Worm (Caenorhabditis elegans): ENCODE measurements around the gene tra-1.

tra-1 gene

DNA sequence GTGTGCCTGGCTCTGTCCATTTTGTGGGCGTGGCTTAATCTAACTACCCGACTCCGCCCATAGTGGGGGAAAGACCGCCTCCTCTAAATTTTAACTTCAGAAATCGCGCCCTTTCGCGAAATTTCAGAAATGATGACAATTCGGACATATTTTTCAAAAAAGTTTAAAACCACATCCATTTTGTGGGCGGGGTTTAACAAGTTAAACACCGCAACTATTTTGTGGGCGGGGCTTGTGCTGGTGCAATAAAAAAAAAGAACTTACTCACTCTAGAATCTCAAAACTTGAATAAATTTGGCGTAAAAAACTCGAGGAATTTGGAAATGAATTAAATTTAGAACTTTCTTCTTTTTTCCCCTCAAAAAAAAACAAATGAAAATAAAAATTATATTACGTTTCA lies 24.5 kb downstream of the tra-1 start:
- TF ChIP-seq xnd-1 (tag; optimal IDR thresholded peaks at IDR 0.05): peak; percentile 19
- TF ChIP-seq him-1 (tag; optimal IDR thresholded peaks at IDR 0.05): peak; percentile 94
- no peak for TF ChIP-seq sea-2 (GFP tag; IDR thresholded peaks at IDR 0.05)
- 0 out of 2 replicates have a peak, but pooled peaks have one; percentile 34 for TF ChIP-seq madf-6 (GFP tag; IDR thresholded peaks at IDR 0.05)

DNA sequence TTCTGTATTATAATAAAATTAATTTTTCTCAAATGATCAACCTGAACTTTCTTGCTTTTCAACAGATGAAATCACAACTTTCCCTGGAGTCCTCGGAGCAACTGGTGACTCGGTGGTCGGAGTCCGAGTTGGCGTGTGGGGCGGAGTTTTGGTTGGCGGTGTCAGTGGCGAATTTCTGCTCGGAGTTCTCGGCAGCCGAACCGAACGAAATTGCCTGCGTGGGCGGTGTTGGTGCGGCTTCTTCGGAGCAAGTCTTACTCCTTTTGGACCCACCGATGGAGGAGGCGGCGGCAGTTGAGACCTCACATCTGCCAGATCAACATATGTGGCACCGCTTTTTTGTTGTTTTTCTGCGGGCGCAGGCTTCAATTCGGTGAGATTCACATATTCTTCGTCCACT lies 25.3 kb downstream of the tra-1 start:
- no peak for TF ChIP-seq lin-40 (tag; optimal IDR thresholded peaks at IDR 0.05)
- no peak for TF ChIP-seq Y53F4B.3 (GFP tag; IDR thresholded peaks at IDR 0.05)
- no peak for TF ChIP-seq F10E7.11 (tag; optimal IDR thresholded peaks at IDR 0.05)
- TF ChIP-seq zfh-2 (GFP tag; conservative IDR thresholded peaks at IDR 0.05): no peak; the same call in 1 of the 2 replicates
- TF ChIP-seq rpc-1 (optimal IDR thresholded peaks at IDR 0.05): no peak
- TF ChIP-seq rpc-1 (tag; optimal IDR thresholded peaks at IDR 0.05): no peak
- TF ChIP-seq egrh-3 (GFP tag; IDR thresholded peaks at IDR 0.05): peak; percentile 61; the same call in 1 of the 2 replicates

DNA sequence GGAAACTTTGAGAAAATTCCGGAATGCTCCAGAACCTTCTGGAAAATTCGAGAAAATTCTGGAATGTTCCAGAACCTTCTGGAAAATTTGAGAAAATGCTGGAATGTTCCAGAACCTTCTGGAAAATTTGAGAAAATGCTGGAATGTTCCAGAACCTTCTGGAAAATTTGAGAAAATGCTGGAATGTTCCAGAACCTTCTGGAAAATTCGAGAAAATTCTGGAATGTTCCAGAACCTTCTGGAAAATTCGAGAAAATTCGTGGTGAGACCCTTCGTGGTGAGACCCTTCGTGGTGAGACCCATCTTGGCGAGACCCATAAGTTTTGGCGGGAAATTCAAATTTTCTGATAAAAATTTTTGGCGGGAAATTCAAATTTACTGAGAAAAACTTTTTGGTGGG lies 34.4 kb downstream of the tra-1 start:
- TF ChIP-seq madf-6 (GFP tag; IDR thresholded peaks at IDR 0.05) (0 out of 2 replicates have a peak, but pooled peaks have one; percentile 8), egrh-3 (GFP tag; IDR thresholded peaks at IDR 0.05) (peak; percentile 6; the same call in 1 of the 2 replicates), D2030.7 (GFP tag; IDR thresholded peaks at IDR 0.05) (0 out of 2 replicates have a peak, but pooled peaks have one; percentile 14), hsf-1 (GFP tag; IDR thresholded peaks at IDR 0.05) (peak; percentile 95)

DNA sequence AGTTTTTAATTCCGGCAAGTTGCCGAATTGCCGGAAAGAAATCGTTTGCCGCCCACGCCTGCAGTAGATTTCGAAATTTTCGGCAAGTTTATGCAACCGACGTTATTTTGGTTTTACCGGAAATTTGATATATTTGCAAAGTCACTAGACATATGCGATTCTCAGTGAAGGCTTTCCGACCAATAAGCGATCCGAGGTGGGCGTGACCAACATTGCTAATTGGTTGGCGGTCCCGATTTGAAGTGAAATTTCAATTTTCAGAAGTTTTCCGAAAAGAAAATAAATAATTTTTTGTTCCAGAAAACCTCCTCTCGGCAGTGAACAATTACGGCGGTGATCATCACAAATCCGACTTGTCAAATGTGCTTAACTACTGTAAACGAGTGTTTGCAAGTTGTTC lies 37.1 kb downstream of the tra-1 start:
- no peak for TF ChIP-seq B0336.3 (GFP tag; IDR thresholded peaks at IDR 0.05)
- no peak for TF ChIP-seq nhr-80 (tag; optimal IDR thresholded peaks at IDR 0.05)
- no peak for TF ChIP-seq madf-3 (GFP tag; IDR thresholded peaks at IDR 0.05)
- no peak for TF ChIP-seq madf-10 (tag; optimal IDR thresholded peaks at IDR 0.05)
- TF ChIP-seq madf-8 (GFP tag; conservative IDR thresholded peaks at IDR 0.05): no peak
- no peak for TF ChIP-seq ceh-91 (GFP tag; IDR thresholded peaks at IDR 0.05)
- TF ChIP-seq rec-8 (tag; optimal IDR thresholded peaks at IDR 0.05): no peak
- TF ChIP-seq Y53G8AR.9 (GFP tag; conservative IDR thresholded peaks at IDR 0.05): no peak
- TF ChIP-seq egrh-3 (GFP tag; IDR thresholded peaks at IDR 0.05): no peak
- no peak for TF ChIP-seq F52B5.7 (tag; optimal IDR thresholded peaks at IDR 0.05)
- no peak for TF ChIP-seq mes-4 (tag; optimal IDR thresholded peaks at IDR 0.05)
- no peak for TF ChIP-seq F57C9.4 (tag; optimal IDR thresholded peaks at IDR 0.05)
- no peak for TF ChIP-seq C06A6.2 (GFP tag; conservative IDR thresholded peaks at IDR 0.05)
- TF ChIP-seq somi-1 (GFP tag; optimal IDR thresholded peaks at IDR 0.05): no peak
- TF ChIP-seq attf-3 (GFP tag; conservative IDR thresholded peaks at IDR 0.05): no peak
- TF ChIP-seq C17E4.6 (GFP tag; IDR thresholded peaks at IDR 0.05): no peak
- TF ChIP-seq ztf-18 (tag; optimal IDR thresholded peaks at IDR 0.05): no peak

DNA sequence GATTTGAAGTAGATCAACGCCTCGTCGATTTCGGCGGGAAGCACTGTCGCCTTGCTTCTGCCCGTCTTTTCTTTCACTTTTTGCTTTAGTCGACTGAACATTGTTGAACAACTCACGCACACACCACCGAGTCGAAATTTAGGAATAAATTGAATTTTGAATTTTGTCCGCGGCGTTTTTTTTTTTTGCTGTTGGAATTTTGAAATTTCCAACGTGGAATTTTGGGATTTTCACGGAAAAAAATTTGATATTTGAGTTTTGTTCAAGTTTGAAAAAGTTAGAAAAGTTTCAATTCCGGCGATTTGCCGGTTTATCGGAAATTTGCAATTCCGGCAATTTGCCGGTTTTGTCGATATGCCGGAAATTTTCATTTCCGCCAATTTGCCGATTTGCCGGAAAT lies 37.9 kb downstream of the tra-1 start, which contains the start of gene Y47D3A.31:
Y47D3A.31 (minus strand) TSS at position 101 of the 400 bp plus-strand sequence.
- TF ChIP-seq Y79H2A.3 (GFP tag; conservative IDR thresholded peaks at IDR 0.05) (no peak), pha-4 (tag; optimal IDR thresholded peaks at IDR 0.05) (no peak), ceh-79 (tag; optimal IDR thresholded peaks at IDR 0.05) (no peak), Y53G8AR.9 (GFP tag; conservative IDR thresholded peaks at IDR 0.05) (no peak), cebp-1 (GFP tag; IDR thresholded peaks at IDR 0.05) (no peak), cebp-1 (tag; optimal IDR thresholded peaks at IDR 0.05) (no peak), B0035.1 (tag; optimal IDR thresholded peaks at IDR 0.05) (no peak), B0261.1 (tag; optimal IDR thresholded peaks at IDR 0.05) (no peak), snpc-3.4 (tag; optimal IDR thresholded peaks at IDR 0.05) (no peak), aptf-2 (GFP tag; conservative IDR thresholded peaks at IDR 0.05) (no peak), ztf-3 (GFP tag; optimal IDR thresholded peaks at IDR 0.05) (no peak), ceh-27 (GFP tag; optimal IDR thresholded peaks at IDR 0.05) (no peak)

Measured in whole organism, young adult.